Worm (Caenorhabditis elegans): ENCODE data around the gene ergi-3.

Gene ergi-3

ce11 chrX:15610527-15611091, 5.9 kb downstream of the ergi-3 start (continued):
- TF ChIP-seq pax-3 (tag; optimal IDR thresholded peaks at IDR 0.05) (peak; percentile 51), egl-27 (tag; optimal IDR thresholded peaks at IDR 0.05) (no peak), C16A3.4 (tag; optimal IDR thresholded peaks at IDR 0.05) (peak; percentile 31), ceh-88 (GFP tag; IDR thresholded peaks at IDR 0.05) (no peak)

- TF ChIP-seq hlh-4 (tag; optimal IDR thresholded peaks at IDR 0.05) (no peak), elt-2 (tag; optimal IDR thresholded peaks at IDR 0.05) (no peak), egl-13 (tag; optimal IDR thresholded peaks at IDR 0.05) (no peak), swsn-7 (tag; optimal IDR thresholded peaks at IDR 0.05) (no peak), ztf-4 (tag; optimal IDR thresholded peaks at IDR 0.05) (no peak), lin-14 (GFP tag; optimal IDR thresholded peaks at IDR 0.05) (no peak), blmp-1 (tag; optimal IDR thresholded peaks at IDR 0.05) (no peak), C04F5.9 (tag; optimal IDR thresholded peaks at IDR 0.05) (no peak), efl-1 (optimal IDR thresholded peaks at IDR 0.05) (no peak), efl-1 (GFP tag; optimal IDR thresholded peaks at IDR 0.05 in 1 of 2) (peak in 1 of 2 experiments; percentile 69)
Observed at ce11 chrX:15609698-15610097, 6.9 kb downstream of the ergi-3 start.

DNA sequence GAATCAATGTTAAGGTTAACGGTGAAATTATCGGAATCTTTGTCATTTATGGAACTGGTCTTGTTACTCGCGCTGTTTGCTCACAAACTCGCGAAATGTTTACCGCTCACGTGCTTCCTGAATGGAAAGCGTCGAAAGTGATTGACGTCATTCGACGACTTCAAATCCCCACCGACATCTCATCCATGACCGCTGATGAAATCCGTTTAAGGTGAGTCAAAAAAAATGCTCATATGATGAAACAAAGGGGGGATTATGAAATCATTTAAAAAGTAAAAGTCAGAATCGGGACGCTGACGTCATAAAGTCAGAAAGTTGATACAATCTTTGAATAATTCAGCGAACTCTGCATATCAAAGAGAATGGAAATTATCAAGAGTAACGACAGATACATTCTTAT, 8.0 kb downstream of the ergi-3 start:
- TF ChIP-seq ztf-4 (tag; optimal IDR thresholded peaks at IDR 0.05): no peak
- peak; percentile 14 for TF ChIP-seq fos-1 (tag; optimal IDR thresholded peaks at IDR 0.05)
- peak; percentile 62 for TF ChIP-seq skn-1 (tag; optimal IDR thresholded peaks at IDR 0.05)
- TF ChIP-seq lin-13 (GFP tag; optimal IDR thresholded peaks at IDR 0.05): peak; percentile 19
- TF ChIP-seq nhr-84 (tag; optimal IDR thresholded peaks at IDR 0.05): no peak
- peak; percentile 54 for TF ChIP-seq lin-14 (GFP tag; optimal IDR thresholded peaks at IDR 0.05)
- TF ChIP-seq mdl-1 (tag; optimal IDR thresholded peaks at IDR 0.05): peak in 1 of 2 experiments; percentile 45
- no peak for TF ChIP-seq tlp-1 (tag; optimal IDR thresholded peaks at IDR 0.05)
- TF ChIP-seq nhr-47 (tag; optimal IDR thresholded peaks at IDR 0.05): peak; percentile 57
- TF ChIP-seq aly-2 (tag; optimal IDR thresholded peaks at IDR 0.05): peak; percentile 4
- TF ChIP-seq dsc-1 (tag; optimal IDR thresholded peaks at IDR 0.05): peak; percentile 68
- TF ChIP-seq efl-1 (optimal IDR thresholded peaks at IDR 0.05): no peak
- peak in 1 of 2 experiments; percentile 73 for TF ChIP-seq efl-1 (GFP tag; optimal IDR thresholded peaks at IDR 0.05 in 1 of 2)
- no peak for TF ChIP-seq nhr-77 (tag; optimal IDR thresholded peaks at IDR 0.05)
- TF ChIP-seq fkh-8 (tag; optimal IDR thresholded peaks at IDR 0.05): peak; percentile 83
- peak; percentile 11 for TF ChIP-seq egl-13 (tag; optimal IDR thresholded peaks at IDR 0.05)
- peak; percentile 69 for TF ChIP-seq nhr-71 (tag; optimal IDR thresholded peaks at IDR 0.05)
- TF ChIP-seq lsy-2 (tag; optimal IDR thresholded peaks at IDR 0.05): peak in 1 of 2 experiments; percentile 33

DNA sequence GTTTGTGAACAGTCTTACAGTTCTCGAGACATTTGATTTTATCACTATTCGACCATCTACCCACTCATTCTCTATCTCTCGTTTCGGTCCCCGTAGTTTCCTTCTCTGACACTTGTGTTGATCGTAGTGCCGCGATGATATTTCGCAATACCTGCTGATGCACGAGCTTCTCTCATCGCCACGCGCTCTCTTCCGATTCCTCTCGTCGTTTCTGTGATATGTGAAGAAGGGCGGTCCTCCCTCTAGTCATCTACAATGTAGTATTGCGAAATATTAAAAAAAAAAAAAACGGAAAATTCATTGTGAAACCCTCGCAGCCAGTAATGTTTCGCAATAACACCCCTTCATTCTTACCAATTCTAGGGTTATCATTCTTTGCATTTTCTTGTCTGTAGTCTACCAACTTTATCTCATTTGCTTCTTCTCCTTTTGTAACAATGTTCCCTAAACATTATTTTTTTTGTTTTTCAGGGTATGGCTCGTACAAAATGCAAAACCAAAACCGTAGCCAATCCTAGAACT, 9.0 kb downstream of the ergi-3 start, which contains the start of gene nipi-3:
TSS of gene nipi-3 (plus strand) at position 472 of the 522 bp plus-strand sequence.
- TF ChIP-seq hpl-2 (GFP tag; optimal IDR thresholded peaks at IDR 0.05) (peak; percentile 94), lir-3 (tag; optimal IDR thresholded peaks at IDR 0.05; ENCODE audit: poor library complexity) (peak; percentile 63), efl-3 (GFP tag; optimal IDR thresholded peaks at IDR 0.05) (no peak), nhr-90 (tag; optimal IDR thresholded peaks at IDR 0.05; ENCODE audit: poor library complexity) (peak; percentile 92), hlh-17 (GFP tag; optimal IDR thresholded peaks at IDR 0.05; ENCODE audit: borderline replicate concordance) (no peak), mdl-1 (tag; optimal IDR thresholded peaks at IDR 0.05) (peak; percentile 33 to 99), fkh-10 (GFP tag; optimal IDR thresholded peaks at IDR 0.05) (peak; percentile 80), sox-4 (tag; optimal IDR thresholded peaks at IDR 0.05) (peak; percentile 18), ceh-88 (GFP tag; IDR thresholded peaks at IDR 0.05) (no peak; the same call in 1 of the 2 replicates), alr-1 (tag; optimal IDR thresholded peaks at IDR 0.05; ENCODE audit: borderline replicate concordance) (no peak), grh-1 (GFP tag; IDR thresholded peaks at IDR 0.05) (peak; percentile 39), unc-62 (GFP tag; optimal IDR thresholded peaks at IDR 0.05) (no peak), ceh-90 (tag; optimal IDR thresholded peaks at IDR 0.05) (no peak), C04F5.9 (tag; optimal IDR thresholded peaks at IDR 0.05) (no peak), aly-2 (tag; optimal IDR thresholded peaks at IDR 0.05) (peak; percentile 78), irx-1 (tag; optimal IDR thresholded peaks at IDR 0.05) (peak; percentile 73), Y116A8C.19 (tag; optimal IDR thresholded peaks at IDR 0.05; ENCODE audit: borderline replicate concordance) (no peak), skn-1 (tag; optimal IDR thresholded peaks at IDR 0.05) (peak; percentile 98), egl-27 (tag; optimal IDR thresholded peaks at IDR 0.05) (peak; percentile 82 to 85), isw-1 (GFP tag; IDR thresholded peaks at IDR 0.05) (peak; percentile 77), pqm-1 (tag; optimal IDR thresholded peaks at IDR 0.05) (peak; percentile 30), pax-3 (tag; optimal IDR thresholded peaks at IDR 0.05) (peak; percentile 62), efl-1 (optimal IDR thresholded peaks at IDR 0.05) (peak; percentile 60 to 82), efl-1 (GFP tag; optimal IDR thresholded peaks at IDR 0.05 in 1 of 2) (peak; percentile 54 to 94), nhr-20 (tag; optimal IDR thresholded peaks at IDR 0.05) (peak; percentile 99), C34B4.2 (tag; optimal IDR thresholded peaks at IDR 0.05) (no peak), nhr-77 (tag; optimal IDR thresholded peaks at IDR 0.05) (peak; percentile 93)
